Fruit fly (Drosophila melanogaster): Measurements from ENCODE around the gene CG3386.

CG3386 gene

dm6 chr3L:725527-726191 is 43.4 kb upstream of the CG3386 start (continued):
- peak; percentile 94 for TF ChIP-seq CG15696 (tag; optimal IDR thresholded peaks at IDR 0.05)
- TF ChIP-seq CG6765 (GFP tag; optimal IDR thresholded peaks at IDR 0.05) = no peak
- no peak for TF ChIP-seq NfI (GFP tag; optimal IDR thresholded peaks at IDR 0.05)
- TF ChIP-seq Hand (GFP tag; optimal IDR thresholded peaks at IDR 0.05) = no peak
- TF ChIP-seq CG10274 (GFP tag; optimal IDR thresholded peaks at IDR 0.05) = no peak
- peak; percentile 77 for TF ChIP-seq CG12236 (GFP tag; optimal IDR thresholded peaks at IDR 0.05)
- no peak for TF ChIP-seq inv (GFP tag; IDR thresholded peaks at IDR 0.05; ENCODE audit: partially characterized antibody)
- TF ChIP-seq CG13424 (tag; optimal IDR thresholded peaks at IDR 0.05) = peak; percentile 56
- no peak for TF ChIP-seq wdn (GFP tag; IDR thresholded peaks at IDR 0.05)
- TF ChIP-seq crp (GFP tag; optimal IDR thresholded peaks at IDR 0.05) = peak in 1 of 2 experiments; percentile 11
- TF ChIP-seq stc (GFP tag; IDR thresholded peaks at IDR 0.05) = peak; percentile 42; the same call in 1 of the 2 replicates
- no peak for TF ChIP-seq nau (GFP tag; optimal IDR thresholded peaks at IDR 0.05)
- peak; percentile 89 for TF ChIP-seq pnt (GFP tag; optimal IDR thresholded peaks at IDR 0.05)
- TF ChIP-seq CG17802 (tag; optimal IDR thresholded peaks at IDR 0.05) = peak; percentile 68
- peak; percentile 63 for TF ChIP-seq corto (GFP tag; optimal IDR thresholded peaks at IDR 0.05)
- no peak for TF ChIP-seq Scr (GFP tag; IDR thresholded peaks at IDR 0.05; ENCODE audit: partially characterized antibody)
- TF ChIP-seq CG4282 (GFP tag; optimal IDR thresholded peaks at IDR 0.05) = peak; percentile 48
- TF ChIP-seq Dip3 (GFP tag; optimal IDR thresholded peaks at IDR 0.05) = no peak
- no peak for TF ChIP-seq C15 (GFP tag; IDR thresholded peaks at IDR 0.05)
- peak; percentile 12 for TF ChIP-seq CG1647 (GFP tag; optimal IDR thresholded peaks at IDR 0.05)
- TF ChIP-seq h (optimal IDR thresholded peaks at IDR 0.05) = no peak
- peak; percentile 95 for TF ChIP-seq CG1603 (tag; optimal IDR thresholded peaks at IDR 0.05)
- TF ChIP-seq danr (GFP tag; IDR thresholded peaks at IDR 0.05) = peak; percentile 63; the same call in 1 of the 2 replicates
- peak; percentile 82 for TF ChIP-seq unpg (GFP tag; optimal IDR thresholded peaks at IDR 0.05)
- no peak for TF ChIP-seq Ravus (GFP tag; IDR thresholded peaks at IDR 0.05)
- peak; percentile 82 for TF ChIP-seq Kr (GFP tag; optimal IDR thresholded peaks at IDR 0.05)
- TF ChIP-seq gem (tag; optimal IDR thresholded peaks at IDR 0.05) = peak; percentile 91
- no peak for TF ChIP-seq bbx (GFP tag; IDR thresholded peaks at IDR 0.05; ENCODE audit: partially characterized antibody)
- TF ChIP-seq CG10321 (GFP tag; IDR thresholded peaks at IDR 0.05) = no peak
- 0 out of 2 replicates have a peak, but pooled peaks have one; percentile 29 for TF ChIP-seq dimm (GFP tag; IDR thresholded peaks at IDR 0.05)
- TF ChIP-seq ATbp (GFP tag; optimal IDR thresholded peaks at IDR 0.05) = peak; percentile 55
- no peak for TF ChIP-seq ash1 (GFP tag; optimal IDR thresholded peaks at IDR 0.05)
- peak; percentile 52 for TF ChIP-seq ems (GFP tag; optimal IDR thresholded peaks at IDR 0.05)
- no peak for TF ChIP-seq Atf6 (GFP tag; IDR thresholded peaks at IDR 0.05)
- peak; percentile 95 for TF ChIP-seq CG2712 (tag; optimal IDR thresholded peaks at IDR 0.05)
- peak; percentile 73 for TF ChIP-seq CoRest (tag; optimal IDR thresholded peaks at IDR 0.05)
- no peak for TF ChIP-seq CG9817 (tag; optimal IDR thresholded peaks at IDR 0.05)
- TF ChIP-seq CG2120 (GFP tag; optimal IDR thresholded peaks at IDR 0.05) = no peak
- TF ChIP-seq chinmo (GFP tag; IDR thresholded peaks at IDR 0.05; ENCODE audit: partially characterized antibody) = no peak
- peak; percentile 40 for TF ChIP-seq NK7.1 (GFP tag; optimal IDR thresholded peaks at IDR 0.05)
- peak; percentile 96 for TF ChIP-seq CG3065 (GFP tag; optimal IDR thresholded peaks at IDR 0.05)
- no peak for TF ChIP-seq CG6175 (GFP tag; IDR thresholded peaks at IDR 0.05)
- peak; percentile 92 for TF ChIP-seq CG30431 (GFP tag; optimal IDR thresholded peaks at IDR 0.05)
- peak; percentile 59 for TF ChIP-seq CG33213 (GFP tag; optimal IDR thresholded peaks at IDR 0.05)
- TF ChIP-seq CG8944 (GFP tag; optimal IDR thresholded peaks at IDR 0.05) = peak; percentile 86
- peak; percentile 89 for TF ChIP-seq croc (GFP tag; conservative IDR thresholded peaks at IDR 0.05)
- TF ChIP-seq kni (GFP tag; optimal IDR thresholded peaks at IDR 0.05) = peak; percentile 81
- peak; percentile 97 for TF ChIP-seq zf30C (GFP tag; optimal IDR thresholded peaks at IDR 0.05)
- TF ChIP-seq kay (GFP tag; optimal IDR thresholded peaks at IDR 0.05) = peak; percentile 8
